Fruit fly (Drosophila melanogaster) whole organism, embryonic: ENCODE results near the gene CG13457.

Source experiments
- ATbp ChIP-seq: fragments of 200-800 bp; sonication (Bioruptor generic); optimal IDR thresholded peaks from 2 replicates; lab custom pipeline; 2017; ENCODE audit warnings: missing biosample characterization, mild to moderate bottlenecking, missing genetic modification characterization, missing genetic modification reagents
- B-H2 ChIP-seq: fragments of 200-800 bp; sonication (Bioruptor generic); optimal IDR thresholded peaks from 2 replicates; lab custom pipeline; 2018; ENCODE audit warnings: missing biosample characterization, mild to moderate bottlenecking, missing genetic modification characterization
- Bteb2 ChIP-seq: fragments of 200-800 bp; sonication (Bioruptor generic); optimal IDR thresholded peaks from 2 replicates; lab custom pipeline; 2016; ENCODE audit warnings: missing biosample characterization, missing genetic modification characterization
- C15 ChIP-seq: fragments of 200-800 bp; sonication (Bioruptor generic); IDR thresholded peaks from 3 replicates; pipeline ENCODE4 v1.3.6; 2022; ENCODE audit warnings: missing biosample characterization, missing genetic modification characterization
- CG10959 ChIP-seq: fragments of 200-800 bp; sonication (Bioruptor generic); IDR thresholded peaks from 2 replicates; pipeline ENCODE4 v1.3.6; 2022; ENCODE audit warnings: missing biosample characterization, missing genetic modification characterization
- CG13424 ChIP-seq: fragments of 200-800 bp; sonication (Bioruptor generic); optimal IDR thresholded peaks from 2 replicates; lab custom pipeline; 2019; ENCODE audit warnings: missing biosample characterization, mild to moderate bottlenecking, missing genetic modification characterization, moderate library complexity
- CG14860 ChIP-seq: fragments of 200-800 bp; sonication (Bioruptor generic); IDR thresholded peaks from 3 replicates; pipeline ENCODE4 v1.3.6; 2022; ENCODE audit warnings: missing biosample characterization, missing genetic modification characterization; ENCODE audit not compliant: partially characterized antibody
- CG15479 ChIP-seq: fragments of 200-800 bp; sonication (Bioruptor generic); optimal IDR thresholded peaks from 3 replicates; lab custom pipeline; 2019; ENCODE audit warnings: missing biosample characterization, mild to moderate bottlenecking, missing genetic modification characterization, moderate library complexity
- CG16813 ChIP-seq: fragments of 200-800 bp; sonication (Bioruptor generic); IDR thresholded peaks from 3 replicates; pipeline ENCODE4 v1.3.6; 2022; ENCODE audit warnings: missing biosample characterization, missing genetic modification characterization; ENCODE audit not compliant: partially characterized antibody
- CG17186 ChIP-seq: fragments of 200-800 bp; sonication (Bioruptor generic); optimal IDR thresholded peaks from 3 replicates; lab custom pipeline; 2017; ENCODE audit warnings: missing biosample characterization, missing genetic modification reagents, missing genetic modification characterization
- CG17802 ChIP-seq: fragments of 200-800 bp; sonication (Bioruptor generic); optimal IDR thresholded peaks from 2 replicates; lab custom pipeline; 2018; ENCODE audit warnings: missing biosample characterization, mild to moderate bottlenecking, missing genetic modification characterization, moderate library complexity
- CG18011 ChIP-seq: fragments of 200-800 bp; sonication (Bioruptor generic); optimal IDR thresholded peaks from 2 replicates; lab custom pipeline; 2017; ENCODE audit warnings: missing biosample characterization, missing genetic modification characterization, mild to moderate bottlenecking, moderate library complexity, missing genotype
- CG2712 ChIP-seq: fragments of 200-800 bp; optimal IDR thresholded peaks from 3 replicates; lab custom pipeline; 2019; ENCODE audit warnings: missing biosample characterization, mild to moderate bottlenecking, missing genetic modification characterization, moderate library complexity
- CG3281 ChIP-seq: fragments of 200-800 bp; sonication (Bioruptor generic); optimal IDR thresholded peaks from 3 replicates; lab custom pipeline; 2017; ENCODE audit warnings: missing biosample characterization, mild to moderate bottlenecking, missing genetic modification characterization
- CG4404 ChIP-seq: fragments of 200-800 bp; sonication (Bioruptor generic); IDR thresholded peaks from 2 replicates; pipeline ENCODE4 v1.3.6; 2022; ENCODE audit warnings: missing biosample characterization, missing genetic modification characterization
- CG9876 ChIP-seq: fragments of 200-800 bp; sonication (Bioruptor generic); optimal IDR thresholded peaks from 2 replicates; lab custom pipeline; 2016; ENCODE audit warnings: missing biosample characterization, missing genetic modification characterization
- Ets65A ChIP-seq: fragments of 200-800 bp; sonication (Bioruptor generic); peaks from one replicate; lab custom pipeline; 2016; ENCODE audit warnings: missing biosample characterization, missing genetic modification characterization
- HLH4C ChIP-seq: fragments of 200-800 bp; sonication (Bioruptor generic); IDR thresholded peaks from 3 replicates; pipeline ENCODE4 v1.3.6; 2022; ENCODE audit warnings: missing biosample characterization, missing genetic modification characterization; ENCODE audit not compliant: partially characterized antibody
- HLH54F ChIP-seq: fragments of 200-800 bp; sonication (Bioruptor generic); optimal IDR thresholded peaks from 3 replicates; lab custom pipeline; 2016; ENCODE audit warnings: missing biosample characterization, missing genetic modification characterization
- HLHmδ ChIP-seq: fragments of 200-800 bp; sonication (Bioruptor generic); optimal IDR thresholded peaks from 2 replicates; lab custom pipeline; 2018; ENCODE audit warnings: missing biosample characterization, mild to moderate bottlenecking, missing genetic modification characterization, moderate library complexity
- HmgZ ChIP-seq: fragments of 200-800 bp; sonication (Bioruptor generic); optimal IDR thresholded peaks from 2 replicates; lab custom pipeline; 2018; ENCODE audit warnings: missing biosample characterization, mild to moderate bottlenecking, missing genetic modification characterization
- Hr3 ChIP-seq: fragments of 200-800 bp; sonication (Bioruptor generic); optimal IDR thresholded peaks from 3 replicates; lab custom pipeline; 2016; ENCODE audit warnings: missing biosample characterization, missing genetic modification characterization
- Hr78 ChIP-seq, 2 experiments: fragments of 200-800 bp in 1 of 2; fragments of >200 bp in 1 of 2; sonication (Bioruptor generic) in 1 of 2; optimal IDR thresholded peaks; 2 replicates each; lab custom pipeline; 2017 to 2019; ENCODE audit warnings: missing biosample characterization in 2 of 2, missing genetic modification characterization in 2 of 2, mild to moderate bottlenecking in 1 of 2, moderate library complexity in 1 of 2
- Jarid2 ChIP-seq: fragments of 200-800 bp; sonication (Bioruptor generic); optimal IDR thresholded peaks from 3 replicates; lab custom pipeline; 2017; ENCODE audit warnings: mild to moderate bottlenecking, missing biosample characterization, missing genetic modification reagents, missing genetic modification characterization
- Oli ChIP-seq: fragments of 200-800 bp; sonication (Bioruptor generic); optimal IDR thresholded peaks from 2 replicates; lab custom pipeline; 2018; ENCODE audit warnings: missing biosample characterization, mild to moderate bottlenecking, missing genetic modification characterization, moderate library complexity
- Pdp1 ChIP-seq, 2 experiments: fragments of 200-800 bp; sonication (Bioruptor generic); optimal IDR thresholded peaks; 3 replicates each; lab custom pipeline; 2016; ENCODE audit warnings: missing biosample characterization in 2 of 2, missing genetic modification characterization in 2 of 2, mild to moderate bottlenecking in 1 of 2, moderate library complexity in 1 of 2
- Vsx1 ChIP-seq: fragments of 200-800 bp; sonication (Bioruptor generic); optimal IDR thresholded peaks from 2 replicates; lab custom pipeline; 2017; ENCODE audit warnings: missing biosample characterization, mild to moderate bottlenecking, missing genetic modification characterization, missing genetic modification reagents
- btn ChIP-seq: fragments of 200-800 bp; sonication (Bioruptor generic); optimal IDR thresholded peaks from 2 replicates; lab custom pipeline; 2016; ENCODE audit warnings: missing biosample characterization, missing genetic modification characterization
- cg ChIP-seq: fragments of 200-800 bp; sonication (Bioruptor generic); optimal IDR thresholded peaks from 3 replicates; lab custom pipeline; 2019; ENCODE audit warnings: missing biosample characterization, mild to moderate bottlenecking, missing genetic modification characterization, moderate library complexity
- ci ChIP-seq: fragments of 200-800 bp; sonication (Bioruptor generic); IDR thresholded peaks from 3 replicates; pipeline ENCODE4 v1.3.6; 2022; ENCODE audit warnings: missing biosample characterization, missing genetic modification characterization
- dan ChIP-seq: fragments of 200-800 bp; sonication (Bioruptor generic); IDR thresholded peaks from 2 replicates; pipeline ENCODE4 v1.3.6; 2022; ENCODE audit warnings: missing biosample characterization, missing genetic modification characterization
- fd96Cb ChIP-seq: fragments of 200-800 bp; sonication (Bioruptor generic); optimal IDR thresholded peaks from 2 replicates; lab custom pipeline; 2018; ENCODE audit warnings: missing biosample characterization, mild to moderate bottlenecking, missing genetic modification characterization, moderate library complexity
- gem ChIP-seq: fragments of 200-800 bp; sonication (Bioruptor generic); optimal IDR thresholded peaks from 2 replicates; lab custom pipeline; 2019; ENCODE audit warnings: missing biosample characterization, mild to moderate bottlenecking, missing genetic modification characterization, moderate library complexity
- gsb ChIP-seq: fragments of 200-800 bp; sonication (Bioruptor generic); IDR thresholded peaks from 2 replicates; pipeline ENCODE4 v1.3.6; 2022; ENCODE audit warnings: missing biosample characterization, missing genetic modification characterization
- hth ChIP-seq: fragments of >200 bp; optimal IDR thresholded peaks from 2 replicates; lab custom pipeline; 2017; ENCODE audit warnings: inconsistent platforms
- ind ChIP-seq: fragments of 200-800 bp; sonication (Bioruptor generic); optimal IDR thresholded peaks from 3 replicates; lab custom pipeline; 2016; ENCODE audit warnings: missing biosample characterization, missing genetic modification characterization
- insv ChIP-seq, 2 experiments: fragments of 200-800 bp; sonication (Bioruptor generic); optimal IDR thresholded peaks; 3 replicates each; lab custom pipeline; 2016 to 2018; ENCODE audit warnings: missing biosample characterization in 2 of 2, missing genetic modification characterization in 2 of 2
- mld ChIP-seq: fragments of 200-800 bp; sonication (Bioruptor generic); IDR thresholded peaks from 3 replicates; pipeline ENCODE4 v1.3.6; 2022; ENCODE audit warnings: missing biosample characterization, missing genetic modification characterization; ENCODE audit not compliant: partially characterized antibody
- nerfin-2 ChIP-seq: fragments of 200-800 bp; sonication (Bioruptor generic); IDR thresholded peaks from 2 replicates; pipeline ENCODE4 v1.3.6; 2022; ENCODE audit warnings: missing biosample characterization, missing genetic modification characterization; ENCODE audit not compliant: partially characterized antibody
- pb ChIP-seq: fragments of 200-800 bp; sonication (Bioruptor generic); optimal IDR thresholded peaks from 3 replicates; lab custom pipeline; 2016; ENCODE audit warnings: missing biosample characterization, missing genetic modification characterization
- sens ChIP-seq: fragments of 200-800 bp; sonication (Bioruptor generic); peaks from one replicate; lab custom pipeline; 2016; ENCODE audit warnings: missing biosample characterization, missing genetic modification characterization
- seq ChIP-seq: fragments of 200-800 bp; sonication (Bioruptor generic); IDR thresholded peaks from 2 replicates; pipeline ENCODE4 v1.3.6; 2022; ENCODE audit warnings: missing biosample characterization, missing genetic modification characterization
- slbo ChIP-seq: fragments of 200-800 bp; sonication (Bioruptor generic); IDR thresholded peaks from 2 replicates; pipeline ENCODE4 v1.3.6; 2022; ENCODE audit warnings: missing biosample characterization, missing genetic modification characterization
- trem ChIP-seq: fragments of 200-800 bp; optimal IDR thresholded peaks from 3 replicates; lab custom pipeline; 2019; ENCODE audit warnings: missing biosample characterization, mild to moderate bottlenecking, missing genetic modification characterization, moderate library complexity
- tup ChIP-seq: fragments of 200-800 bp; sonication (Bioruptor generic); optimal IDR thresholded peaks from 2 replicates; lab custom pipeline; 2016; ENCODE audit warnings: missing biosample characterization, mild to moderate bottlenecking, missing genetic modification characterization, moderate library complexity
- unc-4 ChIP-seq: fragments of 200-800 bp; sonication (Bioruptor generic); IDR thresholded peaks from 2 replicates; pipeline ENCODE4 v1.3.6; 2022; ENCODE audit warnings: missing biosample characterization, missing genetic modification characterization; ENCODE audit not compliant: partially characterized antibody
- wor ChIP-seq: fragments of 200-800 bp; sonication (Bioruptor generic); IDR thresholded peaks from 2 replicates; pipeline ENCODE4 v1.3.6; 2022; ENCODE audit warnings: missing biosample characterization, missing genetic modification characterization

CG13457 gene

DNA sequence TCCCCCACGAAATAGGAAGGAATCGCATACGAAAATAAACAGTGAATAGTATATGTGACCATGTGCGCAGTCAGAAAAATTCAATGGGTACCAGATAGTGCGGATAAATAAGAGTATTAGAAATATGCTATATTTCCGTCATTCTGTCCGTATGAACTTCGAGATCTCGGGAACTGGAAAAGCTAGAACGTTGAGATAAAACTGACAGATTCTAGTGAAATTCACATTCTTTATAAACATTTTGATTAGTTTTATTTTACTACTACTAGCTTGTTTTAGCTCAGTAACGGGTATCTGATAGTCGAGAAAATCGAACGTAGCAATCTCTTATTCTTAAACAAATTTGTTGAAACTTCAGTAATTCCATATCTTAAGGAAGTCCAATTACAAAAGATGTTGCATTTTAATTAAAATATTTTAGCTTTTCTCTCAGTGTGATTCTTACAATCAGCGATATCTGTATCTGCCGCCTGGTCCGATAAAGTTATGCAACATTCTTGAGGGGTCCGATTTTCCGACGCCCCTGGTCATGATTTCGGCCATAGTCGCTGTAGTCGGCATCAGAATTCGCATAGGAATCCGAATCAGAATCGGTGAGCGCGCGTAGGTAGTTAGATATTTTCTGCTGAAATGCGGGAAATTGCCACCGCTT lies 41.4 kb upstream of the CG13457 start:
- TF ChIP-seq HLHmδ (GFP tag; lab: Kevin White, UChicago) (no peak), CG9876 (GFP tag; lab: Kevin White, UChicago) (no peak), Ets65A (GFP tag; lab: Kevin White, UChicago) (peak; percentile 73), CG3281 (GFP tag; lab: Kevin White, UChicago) (no peak), Hr3 (no peak), nerfin-2 (GFP tag; lab: Robert Waterston, UW) (peak; percentile 38), hth (lab: Kevin White, UChicago) (no peak), gsb (GFP tag; lab: Robert Waterston, UW) (no peak), Hr78 (GFP tag; optimal IDR thresholded peaks at IDR 0.05; lab: Kevin White, UChicago) (no peak), CG16813 (GFP tag; lab: Robert Waterston, UW) (peak; percentile 61), Vsx1 (GFP tag; lab: Kevin White, UChicago) (no peak), CG10959 (GFP tag; lab: Robert Waterston, UW) (peak; percentile 10; the same call in 1 of the 2 replicates), CG2712 (tag; lab: Kevin White, UChicago) (peak; percentile 7), CG17802 (no peak), mld (GFP tag; lab: Robert Waterston, UW) (no peak), CG13424 (no peak), dan (no peak), B-H2 (GFP tag; lab: Kevin White, UChicago) (no peak), ci (0 out of 3 replicates have a peak, but pooled peaks have one; percentile 31), insv (GFP tag; optimal IDR thresholded peaks at IDR 0.05; lab: Kevin White, UChicago) (peak in 1 of 2 experiments; percentile 43), cg (no peak), pb (no peak), tup (GFP tag; lab: Kevin White, UChicago) (no peak), C15 (GFP tag; lab: Robert Waterston, UW) (no peak), trem (tag; lab: Kevin White, UChicago) (no peak), btn (GFP tag; lab: Kevin White, UChicago) (no peak), CG18011 (GFP tag; lab: Kevin White, UChicago) (no peak), HLH4C (peak; percentile 69; the same call in 2 of the 3 replicates), sens (GFP tag; lab: Kevin White, UChicago) (peak; percentile 71), CG15479 (GFP tag; lab: Kevin White, UChicago) (no peak), Jarid2 (no peak), HmgZ (tag; lab: Kevin White, UChicago) (no peak), gem (peak; percentile 11), ATbp (no peak), CG17186 (GFP tag; lab: Kevin White, UChicago) (no peak), CG14860 (GFP tag; lab: Robert Waterston, UW) (peak; percentile 44; the same call in 1 of the 3 replicates), fd96Cb (tag; lab: Kevin White, UChicago) (no peak), Pdp1 (GFP tag; optimal IDR thresholded peaks at IDR 0.05; lab: Kevin White, UChicago) (peak in 1 of 2 experiments; percentile 56), slbo (no peak), HLH54F (GFP tag; lab: Kevin White, UChicago) (no peak), unc-4 (GFP tag; lab: Robert Waterston, UW) (no peak), Oli (no peak), ind (GFP tag; lab: Kevin White, UChicago) (no peak), Bteb2 (GFP tag; lab: Kevin White, UChicago) (no peak), CG4404 (no peak), wor (no peak), seq (GFP tag; lab: Robert Waterston, UW) (no peak)
